Fruit fly (Drosophila melanogaster): Measurements from ENCODE around the gene CG1529.

The CG1529 gene

DNA sequence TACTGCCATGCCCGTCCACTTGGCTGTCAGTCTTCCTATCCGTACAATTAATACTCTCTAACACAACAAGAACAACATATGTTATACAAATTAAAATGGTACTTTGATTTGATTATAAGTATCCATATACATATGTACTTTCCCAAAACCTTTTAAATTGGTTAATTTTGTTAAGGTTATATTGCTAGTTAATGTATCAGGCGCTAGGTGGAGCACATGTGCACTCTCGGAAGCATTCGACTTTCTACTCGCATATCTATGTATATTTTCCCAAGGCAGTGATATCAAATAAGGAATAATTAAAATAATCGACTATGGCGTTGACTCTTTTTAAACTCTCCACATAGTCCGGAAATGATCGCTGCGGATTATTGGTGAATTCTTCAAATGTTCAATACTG, 14.2 kb downstream of the CG1529 start:
- TF ChIP-seq CTCF (optimal IDR thresholded peaks at IDR 0.05), result peak; percentile 43 to 67
- no peak for TF ChIP-seq CG8478 (optimal IDR thresholded peaks at IDR 0.05)

DNA sequence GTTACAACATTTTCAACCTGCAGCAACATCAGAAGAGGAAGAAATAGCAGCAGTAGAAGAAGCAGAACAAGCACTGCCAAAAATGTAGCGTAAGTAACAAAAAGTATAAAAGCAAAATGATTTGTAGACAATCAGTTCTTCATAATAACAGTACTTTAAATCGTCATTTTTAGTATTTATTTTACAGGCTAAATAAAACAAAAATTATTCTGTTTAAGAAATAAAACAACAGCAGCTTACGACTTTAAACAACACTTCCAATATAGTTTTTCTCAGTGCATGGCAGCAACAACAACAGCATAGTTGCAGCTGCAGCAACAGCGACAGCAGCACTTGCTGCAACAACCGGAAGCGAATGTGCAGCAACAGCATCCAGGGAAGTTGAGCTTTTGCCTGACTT, 21.2 kb downstream of the CG1529 start:
- TF ChIP-seq CTCF (optimal IDR thresholded peaks at IDR 0.05), result no peak

DNA sequence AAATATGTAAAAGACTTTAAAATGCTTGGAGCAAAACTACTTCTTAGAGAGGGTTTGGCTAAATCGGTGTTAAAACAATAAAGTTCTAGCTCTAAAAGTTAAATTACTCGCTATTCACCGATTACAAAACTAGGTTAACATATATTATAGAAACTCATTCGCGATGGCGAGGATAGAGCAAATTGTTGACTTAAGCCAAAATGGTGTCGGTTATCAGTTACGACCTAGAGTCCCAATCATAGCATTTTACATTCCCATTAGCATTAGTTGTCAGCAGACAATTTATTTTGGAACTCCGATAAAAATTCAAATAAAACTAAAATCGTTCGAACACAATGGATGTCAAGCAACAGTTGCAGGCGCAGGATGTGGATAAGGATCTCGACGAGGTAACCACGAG, 47.4 kb downstream of the CG1529 start, which contains the start of gene CG11666:
Gene CG11666, plus strand, starts transcription at position 301 of the 400 bp plus-strand sequence.
- TF ChIP-seq CG8478 (optimal IDR thresholded peaks at IDR 0.05), result no peak
- no peak for TF ChIP-seq CTCF (optimal IDR thresholded peaks at IDR 0.05)

Measured in S2 (cell line).